Worm (Caenorhabditis elegans) whole organism, late embryonic: ENCODE data around the gene R09H10.6.

ENCODE experiments used
- K09A11.1 ChIP-seq: sonication (generic microtip); optimal IDR thresholded peaks from 2 replicates; lab custom pipeline; 2017; ENCODE audit warnings: antibody characterized with exemption, mild to moderate bottlenecking, missing genetic modification characterization, missing compliant biosample characterization; ENCODE audit not compliant: insufficient read depth
- T23F11.4 ChIP-seq: fragments of 200-800 bp; sonication (Bioruptor generic); optimal IDR thresholded peaks from 2 replicates; lab custom pipeline; 2018; ENCODE audit warnings: mild to moderate bottlenecking, missing genetic modification characterization, missing compliant biosample characterization
- Y22D7AL.16 ChIP-seq: sonication (generic microtip); optimal IDR thresholded peaks from 2 replicates; lab custom pipeline; 2016; ENCODE audit warnings: missing genetic modification characterization, missing compliant biosample characterization
- ahr-1 ChIP-seq: sonication (generic microtip); optimal IDR thresholded peaks from 2 replicates; lab custom pipeline; 2016; ENCODE audit warnings: missing genetic modification characterization, missing compliant biosample characterization
- ceh-30 ChIP-seq: fragments of 150-350 bp; optimal IDR thresholded peaks from 2 replicates; lab custom pipeline; 2014; ENCODE audit warnings: missing biosample characterization, missing genetic modification characterization
- ceh-31 ChIP-seq: sonication (generic microtip); optimal IDR thresholded peaks from 2 replicates; lab custom pipeline; 2016; ENCODE audit warnings: missing genetic modification characterization, missing compliant biosample characterization
- ceh-48 ChIP-seq: sonication (generic microtip); optimal IDR thresholded peaks from 2 replicates; lab custom pipeline; 2016; ENCODE audit warnings: missing genetic modification characterization, inconsistent platforms, missing compliant biosample characterization
- ceh-9 ChIP-seq: sonication (generic microtip); optimal IDR thresholded peaks from 2 replicates; lab custom pipeline; 2016; ENCODE audit warnings: mild to moderate bottlenecking, missing genetic modification characterization, inconsistent platforms, missing compliant biosample characterization
- che-1 ChIP-seq: sonication (generic microtip); optimal IDR thresholded peaks from 2 replicates; lab custom pipeline; 2016; ENCODE audit warnings: mild to moderate bottlenecking, missing genetic modification characterization, missing compliant biosample characterization
- elt-2 ChIP-seq: sonication (generic microtip); optimal IDR thresholded peaks from 2 replicates; lab custom pipeline; 2016; ENCODE audit warnings: missing genetic modification reagents, missing genetic modification characterization, missing compliant biosample characterization
- elt-4 ChIP-seq: sonication (generic microtip); optimal IDR thresholded peaks from 2 replicates; lab custom pipeline; 2016; ENCODE audit warnings: missing genetic modification characterization, missing compliant biosample characterization
- ets-4 ChIP-seq: sonication (generic microtip); optimal IDR thresholded peaks from 2 replicates; lab custom pipeline; 2016; ENCODE audit warnings: missing genetic modification characterization, missing compliant biosample characterization
- eyg-1 ChIP-seq: sonication (generic microtip); optimal IDR thresholded peaks from 2 replicates; lab custom pipeline; 2016; ENCODE audit warnings: missing genotype, missing genetic modification characterization, missing compliant biosample characterization
- fkh-10 ChIP-seq: fragments of 150-350 bp; optimal IDR thresholded peaks from 2 replicates; lab custom pipeline; 2014; ENCODE audit warnings: missing biosample characterization, missing genetic modification reagents, missing genetic modification characterization
- gmeb-2 ChIP-seq: sonication (generic microtip); optimal IDR thresholded peaks from 2 replicates; lab custom pipeline; 2016; ENCODE audit warnings: missing genetic modification characterization, inconsistent platforms, missing compliant biosample characterization
- hlh-13 ChIP-seq: fragments of 200-800 bp; sonication (Bioruptor generic); optimal IDR thresholded peaks from 2 replicates; lab custom pipeline; 2018; ENCODE audit warnings: mild to moderate bottlenecking, missing genetic modification characterization, missing compliant biosample characterization
- hlh-8 ChIP-seq: sonication (generic microtip); optimal IDR thresholded peaks from 2 replicates; lab custom pipeline; 2016; ENCODE audit warnings: missing genotype, missing genetic modification characterization, missing compliant biosample characterization
- lim-6 ChIP-seq: sonication (generic microtip); optimal IDR thresholded peaks from 2 replicates; lab custom pipeline; 2016; ENCODE audit warnings: missing genetic modification characterization, missing compliant biosample characterization
- lin-11 ChIP-seq: fragments of 200-800 bp; sonication (Bioruptor generic); optimal IDR thresholded peaks from 2 replicates; lab custom pipeline; 2018; ENCODE audit warnings: mild to moderate bottlenecking, missing genetic modification characterization, missing compliant biosample characterization
- mec-3 ChIP-seq: sonication (generic microtip); optimal IDR thresholded peaks from 2 replicates; lab custom pipeline; 2016; ENCODE audit warnings: borderline replicate concordance, missing genetic modification characterization, missing compliant biosample characterization
- nhr-11 ChIP-seq: fragments of 150-350 bp; optimal IDR thresholded peaks from 2 replicates; lab custom pipeline; 2014; ENCODE audit warnings: missing biosample characterization, missing genetic modification characterization
- nhr-232 ChIP-seq: sonication (generic microtip); optimal IDR thresholded peaks from 2 replicates; lab custom pipeline; 2016; ENCODE audit warnings: missing genetic modification characterization, missing compliant biosample characterization
- pat-9 ChIP-seq: fragments of 200-800 bp; sonication (Bioruptor generic); optimal IDR thresholded peaks from 2 replicates; lab custom pipeline; 2018; ENCODE audit warnings: mild to moderate bottlenecking, missing genetic modification characterization, moderate library complexity, missing compliant biosample characterization
- pax-1 ChIP-seq: fragments of 150-350 bp; optimal IDR thresholded peaks from 2 replicates; lab custom pipeline; 2014; ENCODE audit warnings: missing biosample characterization, missing genetic modification characterization
- pros-1 ChIP-seq: fragments of 150-350 bp; optimal IDR thresholded peaks from 2 replicates; lab custom pipeline; 2014; ENCODE audit warnings: missing biosample characterization, missing genetic modification reagents, missing genetic modification characterization
- ref-2 ChIP-seq: sonication (generic microtip); optimal IDR thresholded peaks from 2 replicates; lab custom pipeline; 2016; ENCODE audit warnings: missing genetic modification characterization, missing compliant biosample characterization
- sdc-2 ChIP-seq: sonication (generic microtip); optimal IDR thresholded peaks from 2 replicates; lab custom pipeline; 2016; ENCODE audit warnings: missing genotype, missing genetic modification characterization, missing compliant biosample characterization
- sox-2 ChIP-seq: fragments of 200-800 bp; sonication (Bioruptor generic); IDR thresholded peaks from 2 replicates; pipeline ENCODE4 v1.3.6; 2022; ENCODE audit warnings: missing genetic modification reagents, missing genetic modification characterization, missing compliant biosample characterization
- sox-4 ChIP-seq: sonication (generic microtip); optimal IDR thresholded peaks from 2 replicates; lab custom pipeline; 2017; ENCODE audit warnings: mild to moderate bottlenecking, missing genetic modification characterization, inconsistent platforms, missing compliant biosample characterization
- unc-3 ChIP-seq, 2 experiments: fragments of 200-800 bp in 1 of 2; sonication (Bioruptor generic) in 1 of 2; sonication (generic microtip) in 1 of 2; conservative IDR thresholded peaks in 1 of 2; optimal IDR thresholded peaks in 1 of 2; 2 replicates each; pipeline versions ENCODE4 v1.3.6 to Lab custom; 2016 to 2022; ENCODE audit warnings: missing compliant biosample characterization in 2 of 2, missing genetic modification characterization in 2 of 2, missing genetic modification reagents in 1 of 2
- unc-42 ChIP-seq: sonication (generic microtip); optimal IDR thresholded peaks from 2 replicates; lab custom pipeline; 2016; ENCODE audit warnings: missing genotype, missing genetic modification characterization, missing compliant biosample characterization
- unc-86 ChIP-seq: sonication (generic microtip); optimal IDR thresholded peaks from 2 replicates; lab custom pipeline; 2016; ENCODE audit warnings: missing genetic modification characterization, missing compliant biosample characterization
- ztf-16 ChIP-seq: sonication (generic microtip); optimal IDR thresholded peaks from 2 replicates; lab custom pipeline; 2017; ENCODE audit warnings: missing genetic modification characterization, missing compliant biosample characterization

The R09H10.6 gene

DNA sequence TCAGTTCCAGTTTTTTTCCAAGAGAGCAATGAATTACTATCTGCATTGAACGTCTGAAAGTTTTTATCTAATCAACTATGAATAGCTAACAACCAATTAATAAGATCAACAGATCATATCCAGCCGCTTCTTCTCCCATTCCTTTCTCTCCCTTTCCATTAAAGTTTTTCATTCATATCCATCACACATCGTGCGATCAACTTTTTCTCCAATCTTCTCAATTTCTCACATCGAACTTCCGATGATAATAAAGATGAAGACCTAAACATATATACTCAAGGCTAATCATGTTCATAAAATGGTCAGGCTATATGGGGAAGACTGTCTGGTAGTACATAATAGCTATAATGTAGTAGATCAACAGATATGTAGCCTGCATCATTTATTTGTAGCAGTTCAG is 3.9 kb downstream of the R09H10.6 start:
- no peak for TF ChIP-seq ceh-31 (tag; lab: Kevin White, UChicago)

DNA sequence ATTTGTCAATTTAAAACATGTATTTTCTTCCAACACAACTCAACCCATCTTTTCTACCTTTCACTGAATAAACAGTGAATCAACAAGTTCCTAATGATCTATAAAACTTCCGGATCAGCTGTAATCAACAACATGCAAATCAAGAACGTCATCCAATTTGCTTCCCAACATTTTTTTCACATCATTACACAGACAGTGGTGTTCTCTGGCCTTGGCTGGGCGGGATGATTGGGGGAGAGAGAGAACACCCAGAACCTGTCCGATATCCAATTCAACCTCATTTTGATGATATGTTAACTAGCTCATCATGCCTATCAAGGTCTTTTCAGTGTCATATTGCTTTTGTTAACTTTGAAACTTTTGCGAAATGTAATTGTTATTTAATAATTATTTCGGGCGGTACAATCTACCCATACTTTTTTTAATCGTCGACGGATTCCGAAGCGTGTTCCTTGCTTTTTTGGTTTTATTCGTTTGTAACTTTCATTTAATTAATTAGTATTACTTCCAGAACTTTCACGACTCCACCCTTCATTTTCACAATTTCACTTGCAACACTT is 6.6 kb downstream of the R09H10.6 start, which contains the start of gene ptr-14:
Gene ptr-14 (plus strand): TSS at position 510 of the 560 bp plus-strand sequence.
- TF ChIP-seq lim-6 (tag; lab: Kevin White, UChicago) (no peak), hlh-13 (GFP tag; lab: Kevin White, UChicago) (no peak), ets-4 (tag; lab: Kevin White, UChicago) (no peak), elt-4 (tag; lab: Kevin White, UChicago) (no peak), unc-42 (tag; lab: Kevin White, UChicago) (no peak), mec-3 (tag; lab: Kevin White, UChicago) (no peak), eyg-1 (tag; lab: Kevin White, UChicago) (no peak), unc-3 (GFP tag; conservative IDR thresholded peaks at IDR 0.05; lab: Robert Waterston, UW) (no peak), unc-3 (tag; optimal IDR thresholded peaks at IDR 0.05; lab: Kevin White, UChicago) (no peak), elt-2 (tag; lab: Kevin White, UChicago) (no peak), T23F11.4 (no peak)

DNA sequence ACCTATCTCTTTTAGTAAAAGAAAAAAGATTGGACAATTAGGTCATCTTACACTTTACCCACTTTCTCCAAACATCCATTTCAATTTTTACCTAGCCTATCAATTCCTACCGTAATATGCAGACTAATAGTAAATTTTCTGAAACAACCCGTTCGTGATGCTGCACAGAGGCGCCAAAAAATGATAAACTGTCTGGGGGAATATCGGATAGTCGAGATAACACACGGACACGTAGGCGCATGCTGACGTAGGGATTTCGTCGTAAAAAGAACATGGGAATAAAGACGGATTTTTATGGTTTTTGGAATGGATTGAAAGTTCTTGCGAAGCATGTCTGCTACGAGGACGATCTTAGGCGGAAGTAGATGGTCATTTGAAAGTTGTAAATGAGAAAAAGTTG is 8.0 kb downstream of the R09H10.6 start:
- no peak for TF ChIP-seq sox-2
- no peak for TF ChIP-seq nhr-11 (tag; lab: Kevin White, UChicago)
- no peak for TF ChIP-seq K09A11.1 (tag; lab: Kevin White, UChicago)
- TF ChIP-seq sdc-2: no peak
- no peak for TF ChIP-seq ceh-31 (tag; lab: Kevin White, UChicago)
- no peak for TF ChIP-seq ceh-9 (tag; lab: Kevin White, UChicago)
- no peak for TF ChIP-seq T23F11.4
- no peak for TF ChIP-seq fkh-10 (GFP tag; lab: Kevin White, UChicago)
- TF ChIP-seq lim-6 (tag; lab: Kevin White, UChicago): no peak
- TF ChIP-seq sox-4 (tag; lab: Kevin White, UChicago): no peak
- TF ChIP-seq pat-9: no peak
- no peak for TF ChIP-seq pros-1
- TF ChIP-seq ceh-48 (tag; lab: Kevin White, UChicago): no peak
- TF ChIP-seq ref-2 (tag; lab: Kevin White, UChicago): no peak
- TF ChIP-seq gmeb-2 (tag; lab: Kevin White, UChicago): no peak
- TF ChIP-seq pax-1 (tag; lab: Kevin White, UChicago): no peak

DNA sequence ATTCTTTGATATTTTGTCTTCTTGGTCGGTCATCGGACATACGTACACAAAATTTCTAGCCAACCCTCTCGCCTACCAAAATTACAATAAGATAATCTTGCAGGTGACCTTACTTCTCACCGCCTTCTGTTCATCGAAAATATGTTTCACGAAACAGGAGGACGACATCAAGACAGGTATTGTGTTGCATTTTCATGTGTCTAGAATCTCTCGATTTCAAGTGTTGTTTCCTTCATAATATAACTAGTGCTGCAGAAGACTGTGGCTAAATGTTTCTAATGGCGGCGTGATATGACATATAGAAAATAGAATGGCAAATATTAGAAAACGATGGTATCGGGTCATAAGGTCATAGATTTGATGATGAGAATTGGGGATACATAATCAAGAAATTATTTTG is 8.7 kb downstream of the R09H10.6 start:
- TF ChIP-seq che-1 (tag; lab: Kevin White, UChicago) (no peak), ztf-16 (tag; lab: Kevin White, UChicago) (no peak), lin-11 (tag; lab: Kevin White, UChicago) (no peak)

DNA sequence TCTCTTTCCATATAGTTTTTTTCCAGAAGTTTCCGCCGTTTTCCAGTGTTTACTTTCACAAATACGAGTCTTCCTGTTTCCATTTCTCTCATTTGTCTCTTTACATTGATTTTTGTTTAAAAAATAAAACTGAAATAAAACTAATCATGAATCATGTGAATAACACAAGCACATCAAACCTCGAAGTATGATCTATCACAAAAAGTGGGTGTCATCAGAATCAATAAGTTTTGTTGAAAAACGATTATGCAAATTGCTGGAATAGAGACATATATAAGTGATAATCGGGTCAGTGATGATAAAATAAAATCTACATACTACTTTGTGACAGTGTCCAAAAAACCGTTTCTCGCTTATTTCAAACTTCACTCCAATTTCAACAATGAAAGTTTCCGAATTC is 12.4 kb downstream of the R09H10.6 start, which contains the start of gene R09H10.7:
Gene R09H10.7 (plus strand): TSS at position 301 of the 400 bp plus-strand sequence.
- no peak for TF ChIP-seq unc-86 (tag; lab: Kevin White, UChicago)
- TF ChIP-seq eyg-1 (tag; lab: Kevin White, UChicago): no peak
- TF ChIP-seq Y22D7AL.16 (tag; lab: Kevin White, UChicago): no peak

DNA sequence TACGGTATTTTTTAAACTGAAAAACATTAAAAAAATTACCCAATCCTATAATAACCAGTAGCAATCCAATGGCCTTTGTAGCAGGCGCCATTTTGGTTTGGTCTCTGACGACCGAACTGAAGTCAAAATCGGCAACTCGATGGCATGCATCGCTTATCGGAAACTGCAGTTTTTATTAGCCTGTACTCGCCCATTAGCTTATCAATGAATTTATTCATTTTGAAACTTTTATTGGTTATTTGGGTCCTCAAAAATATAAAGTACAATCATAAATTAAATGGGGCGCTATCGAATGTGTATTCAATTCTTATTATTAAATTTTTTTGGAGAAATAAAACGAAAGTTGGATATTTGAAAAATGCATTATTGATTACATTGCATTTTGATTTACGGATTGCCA is 20.3 kb downstream of the R09H10.6 start, which contains the start of gene R09H10.5:
Gene R09H10.5 (minus strand): TSS at position 106 of the 400 bp plus-strand sequence.
- TF ChIP-seq nhr-232 (no peak), hlh-8 (no peak), T23F11.4 (no peak), ahr-1 (tag; lab: Kevin White, UChicago) (no peak), che-1 (tag; lab: Kevin White, UChicago) (no peak), ceh-30 (tag; lab: Kevin White, UChicago) (no peak)
